Fruit fly (Drosophila melanogaster) whole organism, embryonic: ENCODE results near the gene RpL35.

Experiments
- Awh ChIP-seq: fragments of 200-800 bp; sonication (Bioruptor generic); IDR thresholded peaks from 2 replicates; pipeline ENCODE4, ENCODE4 v1.3.6; 2022; ENCODE audit warnings: missing biosample characterization, missing genetic modification characterization
- CG10321 ChIP-seq: fragments of 200-800 bp; sonication (Bioruptor generic); IDR thresholded peaks from 2 replicates; pipeline ENCODE4 v1.3.6; 2022; ENCODE audit warnings: missing biosample characterization, missing genetic modification characterization
- CG12071 ChIP-seq: fragments of 200-800 bp; sonication (Bioruptor generic); optimal IDR thresholded peaks from 3 replicates; lab custom pipeline; 2018; ENCODE audit warnings: missing biosample characterization, mild to moderate bottlenecking, missing genetic modification characterization
- CG1233 ChIP-seq: fragments of 200-800 bp; sonication (Bioruptor generic); optimal IDR thresholded peaks from 4 replicates; lab custom pipeline; 2018; ENCODE audit warnings: missing biosample characterization, mild to moderate bottlenecking, missing genetic modification characterization
- CG14050 ChIP-seq: fragments of 200-800 bp; sonication (Bioruptor generic); IDR thresholded peaks from 3 replicates; pipeline ENCODE4 v1.3.6; 2022; ENCODE audit warnings: missing biosample characterization, missing genetic modification characterization
- CG1529 ChIP-seq: fragments of 200-800 bp; sonication (Bioruptor generic); optimal IDR thresholded peaks from 3 replicates; lab custom pipeline; 2018; ENCODE audit warnings: missing biosample characterization, missing genetic modification characterization
- CG1602 ChIP-seq: fragments of 200-800 bp; sonication (Bioruptor generic); optimal IDR thresholded peaks from 3 replicates; lab custom pipeline; 2016; ENCODE audit warnings: missing biosample characterization, missing genetic modification characterization
- CG16863 ChIP-seq: fragments of 200-800 bp; sonication (Bioruptor generic); optimal IDR thresholded peaks from 3 replicates; lab custom pipeline; 2016; ENCODE audit warnings: missing biosample characterization, missing genetic modification characterization
- CG2202 ChIP-seq: fragments of 200-800 bp; sonication (Bioruptor generic); optimal IDR thresholded peaks from 2 replicates; lab custom pipeline; 2018; ENCODE audit warnings: missing biosample characterization, mild to moderate bottlenecking, missing genetic modification characterization
- CG30403 ChIP-seq: fragments of 200-800 bp; sonication (Bioruptor generic); optimal IDR thresholded peaks from 3 replicates; lab custom pipeline; 2016; ENCODE audit warnings: missing biosample characterization, missing genetic modification characterization
- CG32767 ChIP-seq: fragments of 200-800 bp; sonication (Bioruptor generic); IDR thresholded peaks from 2 replicates; pipeline ENCODE4 v1.3.6; 2022; ENCODE audit warnings: missing biosample characterization, missing genetic modification characterization
- CG34224 ChIP-seq: fragments of 200-800 bp; sonication (Bioruptor generic); IDR thresholded peaks from 3 replicates; pipeline ENCODE4 v1.3.6; 2022; ENCODE audit warnings: missing biosample characterization, missing genetic modification characterization; ENCODE audit not compliant: partially characterized antibody
- CG42726 ChIP-seq: fragments of 200-800 bp; sonication (Bioruptor generic); IDR thresholded peaks from 2 replicates; pipeline ENCODE4 v1.3.6; 2022; ENCODE audit warnings: missing biosample characterization, missing genetic modification characterization; ENCODE audit not compliant: partially characterized antibody
- CG4282 ChIP-seq: fragments of 200-800 bp; sonication (Bioruptor generic); optimal IDR thresholded peaks from 2 replicates; lab custom pipeline; 2016; ENCODE audit warnings: missing biosample characterization, missing genetic modification characterization
- CG4360 ChIP-seq: fragments of 200-800 bp; sonication (Bioruptor generic); IDR thresholded peaks from 2 replicates; pipeline ENCODE4 v1.3.6; 2022; ENCODE audit warnings: missing biosample characterization, missing genetic modification characterization
- CG6689 ChIP-seq: fragments of 200-800 bp; sonication (Bioruptor generic); IDR thresholded peaks from 2 replicates; pipeline ENCODE4 v1.3.6; 2022; ENCODE audit warnings: missing biosample characterization, missing genetic modification characterization
- CG6813 ChIP-seq: fragments of 200-800 bp; sonication (Bioruptor generic); optimal IDR thresholded peaks from 2 replicates; lab custom pipeline; 2017; ENCODE audit warnings: missing biosample characterization, missing genetic modification characterization, mild to moderate bottlenecking, moderate library complexity, missing genetic modification reagents
- CG7372 ChIP-seq: fragments of 200-800 bp; sonication (Bioruptor generic); IDR thresholded peaks from 2 replicates; pipeline ENCODE4 v1.3.6; 2022; ENCODE audit warnings: missing biosample characterization, missing genetic modification characterization
- E2f1 ChIP-seq: fragments of 200-800 bp; sonication (Bioruptor generic); IDR thresholded peaks from 2 replicates; pipeline ENCODE4 v1.3.6; 2022; ENCODE audit warnings: missing biosample characterization, missing genetic modification characterization
- HHEX ChIP-seq: fragments of 200-800 bp; sonication (Bioruptor generic); optimal IDR thresholded peaks from 3 replicates; lab custom pipeline; 2017; ENCODE audit warnings: missing biosample characterization, mild to moderate bottlenecking, missing genetic modification characterization, missing genetic modification reagents
- HLH3B ChIP-seq: fragments of 200-800 bp; sonication (Bioruptor generic); IDR thresholded peaks from 2 replicates; pipeline ENCODE4 v1.3.6; 2022; ENCODE audit warnings: missing biosample characterization, missing genetic modification characterization
- Hr39 ChIP-seq: fragments of >200 bp; optimal IDR thresholded peaks from 2 replicates; lab custom pipeline; 2017
- MESR4 ChIP-seq: fragments of 200-800 bp; sonication (Bioruptor generic); optimal IDR thresholded peaks from 2 replicates; lab custom pipeline; 2018; ENCODE audit warnings: missing biosample characterization, mild to moderate bottlenecking, missing genetic modification characterization, moderate library complexity
- Max ChIP-seq: fragments of 200-800 bp; sonication (Bioruptor generic); optimal IDR thresholded peaks from 2 replicates; lab custom pipeline; 2016; ENCODE audit warnings: missing biosample characterization, mild to moderate bottlenecking, missing genetic modification characterization
- NK7.1 ChIP-seq: fragments of 200-800 bp; sonication (Bioruptor generic); optimal IDR thresholded peaks from 3 replicates; lab custom pipeline; 2016; ENCODE audit warnings: missing biosample characterization, missing genetic modification characterization
- Oaz ChIP-seq: fragments of 200-800 bp; sonication (Bioruptor generic); IDR thresholded peaks from 2 replicates; pipeline ENCODE4 v1.3.6; 2022; ENCODE audit warnings: missing biosample characterization, missing genetic modification characterization
- Ptx1 ChIP-seq: fragments of 200-800 bp; sonication (Bioruptor generic); IDR thresholded peaks from 2 replicates; pipeline ENCODE4 v1.3.6; 2022; ENCODE audit warnings: missing biosample characterization, missing genetic modification characterization
- Scr ChIP-seq: fragments of 200-800 bp; sonication (Bioruptor generic); IDR thresholded peaks from 2 replicates; pipeline ENCODE4 v1.3.6; 2022; ENCODE audit warnings: missing biosample characterization, missing genetic modification characterization; ENCODE audit not compliant: partially characterized antibody
- YL-1 ChIP-seq: fragments of 200-800 bp; sonication (Bioruptor generic); optimal IDR thresholded peaks from 3 replicates; lab custom pipeline; 2017; ENCODE audit warnings: missing biosample characterization, mild to moderate bottlenecking, missing genetic modification characterization
- cad ChIP-seq: fragments of >200 bp; optimal IDR thresholded peaks from 2 replicates; lab custom pipeline; 2017; ENCODE audit warnings: missing biosample characterization, missing genetic modification characterization
- chinmo ChIP-seq: fragments of 200-800 bp; sonication (Bioruptor generic); IDR thresholded peaks from 4 replicates; pipeline ENCODE4 v1.3.6; 2022; ENCODE audit warnings: missing biosample characterization, missing genetic modification characterization; ENCODE audit not compliant: partially characterized antibody
- corto ChIP-seq: fragments of 200-800 bp; sonication (Bioruptor generic); optimal IDR thresholded peaks from 2 replicates; lab custom pipeline; 2016; ENCODE audit warnings: missing biosample characterization, mild to moderate bottlenecking, missing genetic modification characterization, moderate library complexity
- dmrt11E ChIP-seq: fragments of 200-800 bp; sonication (Bioruptor generic); optimal IDR thresholded peaks from 3 replicates; lab custom pipeline; 2018; ENCODE audit warnings: missing biosample characterization, mild to moderate bottlenecking, missing genetic modification characterization, moderate library complexity
- dysf ChIP-seq: fragments of 200-800 bp; sonication (Bioruptor generic); IDR thresholded peaks from 3 replicates; pipeline ENCODE4 v1.3.6; 2022; ENCODE audit warnings: missing biosample characterization, missing genetic modification characterization
- gcm ChIP-seq: fragments of 200-800 bp; sonication (Bioruptor generic); optimal IDR thresholded peaks from 2 replicates; lab custom pipeline; 2019; ENCODE audit warnings: missing biosample characterization, mild to moderate bottlenecking, missing genetic modification characterization, moderate library complexity
- gcm2 ChIP-seq: fragments of 200-800 bp; sonication (Bioruptor generic); optimal IDR thresholded peaks from 2 replicates; lab custom pipeline; 2016; ENCODE audit warnings: missing biosample characterization, missing genetic modification characterization
- lbe ChIP-seq: fragments of 200-800 bp; sonication (Bioruptor generic); optimal IDR thresholded peaks from 2 replicates; lab custom pipeline; 2016; ENCODE audit warnings: missing biosample characterization, mild to moderate bottlenecking, missing genetic modification characterization
- maf-S ChIP-seq: fragments of 200-800 bp; sonication (Bioruptor generic); optimal IDR thresholded peaks from 2 replicates; lab custom pipeline; 2016; ENCODE audit warnings: missing biosample characterization, missing genetic modification characterization
- nau ChIP-seq: fragments of 200-800 bp; sonication (Bioruptor generic); optimal IDR thresholded peaks from 3 replicates; lab custom pipeline; 2017; ENCODE audit warnings: missing biosample characterization, mild to moderate bottlenecking, missing genetic modification characterization, missing genetic modification reagents
- pho ChIP-seq: fragments of 200-800 bp; sonication (Bioruptor generic); optimal IDR thresholded peaks from 2 replicates; lab custom pipeline; 2016; ENCODE audit warnings: missing biosample characterization, missing genetic modification characterization
- ranshi ChIP-seq: fragments of 200-800 bp; sonication (Bioruptor generic); IDR thresholded peaks from 2 replicates; pipeline ENCODE4 v1.3.6; 2022; ENCODE audit warnings: missing biosample characterization, missing genetic modification characterization
- sd ChIP-seq: fragments of 200-800 bp; sonication (Bioruptor generic); optimal IDR thresholded peaks from 3 replicates; lab custom pipeline; 2018; ENCODE audit warnings: missing biosample characterization, mild to moderate bottlenecking, missing genetic modification characterization, moderate library complexity
- sens-2 ChIP-seq: fragments of 200-800 bp; sonication (Bioruptor generic); IDR thresholded peaks from 2 replicates; pipeline ENCODE4 v1.3.6; 2022; ENCODE audit warnings: missing biosample characterization, missing genetic modification characterization
- shn ChIP-seq: fragments of 200-800 bp; sonication (Bioruptor generic); optimal IDR thresholded peaks from 3 replicates; lab custom pipeline; 2016; ENCODE audit warnings: missing biosample characterization, missing genetic modification characterization
- sisA ChIP-seq: fragments of 200-800 bp; sonication (Bioruptor generic); IDR thresholded peaks from 2 replicates; pipeline ENCODE4 v1.3.6; 2022; ENCODE audit warnings: missing biosample characterization, missing genetic modification characterization
- slbo ChIP-seq: fragments of 200-800 bp; sonication (Bioruptor generic); IDR thresholded peaks from 2 replicates; pipeline ENCODE4 v1.3.6; 2022; ENCODE audit warnings: missing biosample characterization, missing genetic modification characterization
- slp2 ChIP-seq: fragments of 200-800 bp; sonication (Bioruptor generic); optimal IDR thresholded peaks from 2 replicates; lab custom pipeline; 2016; ENCODE audit warnings: missing biosample characterization, missing genetic modification characterization
- stc ChIP-seq: fragments of 200-800 bp; sonication (Bioruptor generic); IDR thresholded peaks from 2 replicates; pipeline ENCODE4 v1.3.6; 2022; ENCODE audit warnings: missing biosample characterization, missing genetic modification characterization
- tgo ChIP-seq: fragments of 200-800 bp; sonication (Bioruptor generic); IDR thresholded peaks from 3 replicates; pipeline ENCODE4 v1.3.6; 2022; ENCODE audit warnings: missing biosample characterization, missing genetic modification characterization
- vnd ChIP-seq: fragments of 200-800 bp; sonication (Bioruptor generic); IDR thresholded peaks from 3 replicates; pipeline ENCODE4 v1.3.6; 2022; ENCODE audit warnings: missing biosample characterization, missing genetic modification characterization; ENCODE audit not compliant: partially characterized antibody
- z ChIP-seq: fragments of 200-800 bp; sonication (Bioruptor generic); IDR thresholded peaks from 3 replicates; pipeline ENCODE4 v1.3.6; 2022; ENCODE audit warnings: missing biosample characterization, missing genetic modification characterization

RpL35 gene

dm6 chrX:5648437-5648959 is 23.7 kb upstream of the RpL35 start, which contains the start of gene OtopLa (continued):
- TF ChIP-seq gcm (peak; percentile 72), maf-S (peak; percentile 56), slp2 (GFP tag; lab: Kevin White, UChicago) (peak; percentile 72), shn (GFP tag; lab: Kevin White, UChicago) (peak; percentile 20), Hr39 (lab: Kevin White, UChicago) (no peak), tgo (peak; percentile 84), CG4360 (peak; percentile 72), HHEX (peak; percentile 73), CG7372 (GFP tag; lab: Robert Waterston, UW) (peak; percentile 69; the same call in 1 of the 2 replicates), z (GFP tag; lab: Robert Waterston, UW) (0 out of 3 replicates have a peak, but pooled peaks have one; percentile 18), CG32767 (GFP tag; lab: Robert Waterston, UW) (peak; percentile 87), Ptx1 (GFP tag; lab: Robert Waterston, UW) (peak; percentile 88), sisA (GFP tag; lab: Robert Waterston, UW) (peak; percentile 87), gcm2 (GFP tag; lab: Kevin White, UChicago) (peak; percentile 52), CG34224 (GFP tag; lab: Robert Waterston, UW) (no peak), CG4282 (no peak), ranshi (GFP tag; lab: Robert Waterston, UW) (peak; percentile 85), Max (GFP tag; lab: Kevin White, UChicago) (peak; percentile 62), chinmo (GFP tag; lab: Robert Waterston, UW) (0 out of 4 replicates have a peak, but pooled peaks have one; percentile 9), CG30403 (peak; percentile 85), dysf (peak; percentile 87), E2f1 (peak; percentile 77), CG1233 (GFP tag; lab: Kevin White, UChicago) (peak; percentile 75), Oaz (GFP tag; lab: Robert Waterston, UW) (peak; percentile 69), sd (tag; lab: Kevin White, UChicago) (peak; percentile 46), Scr (GFP tag; lab: Robert Waterston, UW) (no peak), CG16863 (peak; percentile 78), CG1602 (GFP tag; lab: Kevin White, UChicago) (peak; percentile 69), vnd (no peak), cad (GFP tag; lab: Kevin White, UChicago) (no peak), CG42726 (no peak), CG14050 (GFP tag; lab: Robert Waterston, UW) (peak; percentile 70), dmrt11E (peak; percentile 80), CG6813 (GFP tag; lab: Kevin White, UChicago) (peak; percentile 80), CG6689 (peak; percentile 89), CG1529 (GFP tag; lab: Kevin White, UChicago) (peak; percentile 78), YL-1 (GFP tag; lab: Kevin White, UChicago) (peak; percentile 7), CG12071 (peak; percentile 74), corto (peak; percentile 4), stc (peak; percentile 85), MESR4 (GFP tag; lab: Kevin White, UChicago) (peak; percentile 15), lbe (GFP tag; lab: Kevin White, UChicago) (peak; percentile 18), sens-2 (GFP tag; lab: Robert Waterston, UW) (peak; percentile 82), nau (GFP tag; lab: Kevin White, UChicago) (no peak), NK7.1 (GFP tag; lab: Kevin White, UChicago) (peak; percentile 74), CG10321 (GFP tag; lab: Robert Waterston, UW) (peak; percentile 52; the same call in 1 of the 2 replicates), CG2202 (peak; percentile 77), pho (GFP tag; lab: Kevin White, UChicago) (peak; percentile 54), Awh (GFP tag; lab: Robert Waterston, UW) (peak; percentile 89), HLH3B (GFP tag; lab: Robert Waterston, UW) (peak; percentile 90), slbo (peak; percentile 86)
